Fruit fly (Drosophila melanogaster) whole organism, pupa: ENCODE data around the gene CG3982.

Experiments used
- CG10348 ChIP-seq: fragments of 200-800 bp; sonication (Bioruptor generic); IDR thresholded peaks from 2 replicates; pipeline ENCODE4 v1.3.6; 2022; ENCODE audit warnings: missing biosample characterization, missing genetic modification characterization
- CG12605 ChIP-seq: fragments of 200-800 bp; sonication (Bioruptor generic); IDR thresholded peaks from 2 replicates; pipeline ENCODE4 v1.3.6; 2022; ENCODE audit warnings: missing biosample characterization, missing genetic modification characterization
- CG13204 ChIP-seq: fragments of 200-800 bp; sonication (Bioruptor generic); optimal IDR thresholded peaks from 2 replicates; lab custom pipeline; 2018; ENCODE audit warnings: missing biosample characterization, mild to moderate bottlenecking, missing genetic modification characterization, moderate library complexity
- CG14655 ChIP-seq: fragments of 200-800 bp; sonication (Bioruptor generic); optimal IDR thresholded peaks from 3 replicates; lab custom pipeline; 2017; ENCODE audit warnings: mild to moderate bottlenecking, missing biosample characterization, missing genetic modification reagents, missing genetic modification characterization
- CG4496 ChIP-seq: fragments of 200-800 bp; sonication (Bioruptor generic); IDR thresholded peaks from 3 replicates; pipeline ENCODE4 v1.3.6; 2022; ENCODE audit warnings: missing biosample characterization, missing genetic modification characterization
- CG8159 ChIP-seq: fragments of 200-800 bp; sonication (Bioruptor generic); optimal IDR thresholded peaks from 3 replicates; lab custom pipeline; 2018; ENCODE audit warnings: missing biosample characterization, mild to moderate bottlenecking, missing genetic modification characterization, moderate library complexity
- CG8301 ChIP-seq: fragments of 200-800 bp; sonication (Bioruptor generic); optimal IDR thresholded peaks from 2 replicates; lab custom pipeline; 2018; ENCODE audit warnings: missing biosample characterization, mild to moderate bottlenecking, missing genetic modification characterization
- D1 ChIP-seq: fragments of 200-800 bp; sonication (Bioruptor generic); optimal IDR thresholded peaks from 2 replicates; lab custom pipeline; 2018; ENCODE audit warnings: missing biosample characterization, mild to moderate bottlenecking, missing genetic modification characterization, moderate library complexity
- EcR ChIP-seq: fragments of 200-800 bp; sonication (Bioruptor generic); optimal IDR thresholded peaks from 3 replicates; lab custom pipeline; 2019; ENCODE audit warnings: missing biosample characterization, missing genetic modification characterization, mild to moderate bottlenecking, moderate library complexity, missing genetic modification reagents
- Ets98B ChIP-seq: fragments of 200-800 bp; sonication (Bioruptor generic); IDR thresholded peaks from 2 replicates; pipeline ENCODE4 v1.3.6; 2022; ENCODE audit warnings: missing biosample characterization, missing genetic modification characterization
- Pif1A ChIP-seq: fragments of 200-800 bp; sonication (Bioruptor generic); optimal IDR thresholded peaks from 3 replicates; lab custom pipeline; 2016; ENCODE audit warnings: missing biosample characterization, missing genetic modification characterization
- fd96Ca ChIP-seq: fragments of 200-800 bp; sonication (Bioruptor generic); IDR thresholded peaks from 3 replicates; pipeline ENCODE4 v1.3.6; 2022; ENCODE audit warnings: missing biosample characterization, missing genetic modification characterization
- gl ChIP-seq: fragments of 200-800 bp; sonication (Bioruptor generic); optimal IDR thresholded peaks from 2 replicates; lab custom pipeline; 2018; ENCODE audit warnings: missing biosample characterization, mild to moderate bottlenecking, missing genetic modification characterization

DNA sequence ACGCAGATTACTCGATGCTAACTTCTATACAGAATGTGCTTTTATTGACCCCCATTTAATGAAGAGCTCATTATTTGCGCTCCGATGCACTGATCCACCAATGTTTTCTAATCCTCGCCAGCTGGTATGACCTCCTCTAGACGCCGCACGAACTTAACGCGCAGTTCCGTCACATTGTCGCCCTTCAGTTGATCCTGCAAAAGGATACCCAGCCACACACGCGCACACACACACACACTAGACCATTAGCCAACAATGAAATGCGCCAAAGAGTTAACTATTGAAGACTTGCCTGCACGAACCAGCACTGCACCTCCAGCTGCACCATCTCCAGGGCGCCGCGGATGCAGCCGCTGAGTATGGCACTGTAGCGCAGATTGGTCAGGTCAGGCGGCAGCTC lies 21.7 kb upstream of the CG3982 start:
- no peak for TF ChIP-seq Ets98B (GFP tag; lab: Robert Waterston, UW)
- TF ChIP-seq CG13204 (GFP tag; lab: Kevin White, UChicago): no peak
- no peak for TF ChIP-seq CG4496 (GFP tag; lab: Robert Waterston, UW)
- TF ChIP-seq D1: no peak
- no peak for TF ChIP-seq gl
- no peak for TF ChIP-seq EcR (GFP tag; lab: Kevin White, UChicago)
- no peak for TF ChIP-seq CG10348
- no peak for TF ChIP-seq CG12605 (GFP tag; lab: Robert Waterston, UW)
- no peak for TF ChIP-seq CG14655 (GFP tag; lab: Kevin White, UChicago)
- no peak for TF ChIP-seq fd96Ca (GFP tag; lab: Robert Waterston, UW)
- no peak for TF ChIP-seq CG8159 (tag; lab: Kevin White, UChicago)
- TF ChIP-seq Pif1A (GFP tag; lab: Kevin White, UChicago): no peak
- no peak for TF ChIP-seq CG8301 (tag; lab: Kevin White, UChicago)
